Worm (Caenorhabditis elegans): ENCODE data around the gene arl-1.

The arl-1 gene

DNA sequence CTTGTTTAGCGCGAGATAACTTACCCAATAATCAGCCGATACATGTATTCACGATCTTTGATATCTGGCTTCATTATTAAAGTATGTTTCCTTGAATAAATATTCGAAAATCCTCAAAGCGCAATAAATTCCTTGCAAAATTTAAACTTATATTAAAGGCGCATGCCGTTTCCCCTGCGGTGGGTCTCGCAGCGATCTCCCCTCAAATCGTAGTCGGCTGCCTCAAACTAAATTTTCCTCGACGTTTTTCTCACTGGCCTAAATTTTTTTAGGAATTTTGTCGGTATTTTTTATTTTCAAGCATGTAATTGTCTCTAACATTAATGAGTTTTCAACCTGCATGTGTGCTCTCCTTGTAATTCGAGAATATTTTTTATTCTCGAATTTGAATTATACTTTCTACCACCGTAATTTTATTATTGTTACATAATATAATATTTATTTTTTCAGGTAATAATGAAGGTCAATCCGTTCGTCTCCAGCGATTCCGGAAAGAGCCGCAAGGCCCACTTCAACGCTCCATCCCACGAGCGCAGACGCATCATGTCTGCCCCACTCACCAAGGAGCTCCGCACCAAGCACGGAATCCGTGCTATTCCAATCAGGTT, 20.6 kb downstream of the arl-1 start, which contains the start of the genes cpf-1 and rpl-26:
TSS of gene cpf-1 (minus strand) at position 104 of the 608 bp plus-strand sequence.
TSS of gene rpl-26 (plus strand) at position 449 of the 608 bp plus-strand sequence.
- TF ChIP-seq scrt-1 (GFP tag; IDR thresholded peaks at IDR 0.05): no peak
- no peak for TF ChIP-seq flt-1 (GFP tag; IDR thresholded peaks at IDR 0.05)
- no peak for TF ChIP-seq hmbx-1 (tag; optimal IDR thresholded peaks at IDR 0.05)
- no peak for TF ChIP-seq tbx-37 (GFP tag; conservative IDR thresholded peaks at IDR 0.05)
- no peak for TF ChIP-seq tra-4 (tag; optimal IDR thresholded peaks at IDR 0.05)
- no peak for TF ChIP-seq pes-1 (GFP tag; IDR thresholded peaks at IDR 0.05)
- TF ChIP-seq ceh-13 (GFP tag; optimal IDR thresholded peaks at IDR 0.05): no peak
- no peak for TF ChIP-seq B0310.2 (tag; optimal IDR thresholded peaks at IDR 0.05)
- TF ChIP-seq aly-1 (tag; optimal IDR thresholded peaks at IDR 0.05): no peak
- TF ChIP-seq hmg-4 (GFP tag; optimal IDR thresholded peaks at IDR 0.05): no peak
- no peak for TF ChIP-seq sea-1 (GFP tag; conservative IDR thresholded peaks at IDR 0.05)
- TF ChIP-seq ama-1 (optimal IDR thresholded peaks at IDR 0.05): no peak
- TF ChIP-seq F13C5.2 (tag; optimal IDR thresholded peaks at IDR 0.05): no peak
- no peak for TF ChIP-seq tbx-11 (GFP tag; IDR thresholded peaks at IDR 0.05)
- TF ChIP-seq ceh-36 (tag; optimal IDR thresholded peaks at IDR 0.05): no peak
- TF ChIP-seq hnd-1 (tag; optimal IDR thresholded peaks at IDR 0.05): no peak
- TF ChIP-seq ets-7 (tag; optimal IDR thresholded peaks at IDR 0.05): no peak

DNA sequence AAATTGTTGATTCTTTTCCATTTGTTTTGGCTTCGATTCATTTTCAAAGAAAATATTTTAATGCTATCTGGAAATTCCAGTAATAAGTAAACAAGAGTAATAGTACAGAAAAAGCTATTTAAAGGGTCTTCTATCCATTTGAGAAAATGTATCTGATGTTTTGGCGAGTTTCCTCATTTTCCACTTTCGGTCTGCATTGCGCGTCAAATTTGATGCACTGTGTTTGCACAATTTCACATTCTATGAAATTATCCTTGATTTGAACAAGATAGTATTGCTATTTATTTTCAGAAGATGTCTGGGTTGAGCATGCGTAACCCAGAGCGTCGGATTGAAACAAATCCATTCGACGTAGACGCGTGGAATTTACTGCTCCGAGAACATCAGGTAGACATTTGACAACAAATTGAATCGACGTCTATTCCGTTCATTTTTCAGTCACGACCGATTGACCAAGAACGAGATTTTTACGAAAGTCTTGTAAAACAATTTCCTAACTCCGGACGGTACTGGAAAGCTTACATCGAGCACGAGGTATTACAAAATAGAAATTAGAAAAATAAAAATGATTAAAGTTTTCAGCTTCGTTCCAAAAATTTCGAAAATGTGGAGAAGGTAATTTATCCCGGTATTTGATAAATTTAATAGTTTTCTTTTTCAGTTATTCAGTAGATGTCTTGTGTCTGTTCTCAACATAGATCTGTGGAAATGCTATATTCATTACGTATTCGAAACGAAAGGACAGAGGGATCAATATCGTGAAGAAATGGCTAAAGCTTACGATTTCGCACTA, 22.0 kb downstream of the arl-1 start, which contains the start of gene suf-1:
TSS of gene suf-1 (plus strand) at position 280 of the 793 bp plus-strand sequence.
- TF ChIP-seq pes-1 (GFP tag; IDR thresholded peaks at IDR 0.05): no peak
- no peak for TF ChIP-seq hnd-1 (tag; optimal IDR thresholded peaks at IDR 0.05)
- peak; percentile 71 for TF ChIP-seq ama-1 (optimal IDR thresholded peaks at IDR 0.05)
- TF ChIP-seq hmg-4 (GFP tag; optimal IDR thresholded peaks at IDR 0.05): no peak

DNA sequence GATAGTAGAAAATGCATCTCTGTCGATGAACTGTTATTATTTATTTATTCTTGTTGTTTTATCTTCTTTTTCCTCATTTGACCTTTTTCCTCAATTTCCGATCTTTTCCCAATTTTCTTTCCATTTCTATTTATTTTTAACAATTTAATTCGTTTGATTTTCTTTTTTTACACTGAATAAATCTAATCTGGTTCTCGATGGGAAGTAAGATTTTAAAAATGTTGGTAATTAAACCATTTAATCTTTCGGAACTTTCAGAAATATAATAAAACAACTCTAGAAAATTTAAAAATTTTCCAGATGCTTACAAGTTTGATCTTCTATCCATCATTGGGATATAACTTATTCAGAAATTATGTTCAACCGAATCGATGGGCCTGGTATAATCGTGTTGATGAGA, 24.7 kb downstream of the arl-1 start, which contains the start of gene F28C6.8:
TSS of gene F28C6.8 (plus strand) at position 301 of the 400 bp plus-strand sequence.
- no peak for TF ChIP-seq sea-1 (GFP tag; conservative IDR thresholded peaks at IDR 0.05)
- TF ChIP-seq flt-1 (GFP tag; IDR thresholded peaks at IDR 0.05): no peak
- TF ChIP-seq ets-7 (tag; optimal IDR thresholded peaks at IDR 0.05): no peak
- no peak for TF ChIP-seq hmg-4 (GFP tag; optimal IDR thresholded peaks at IDR 0.05)
- no peak for TF ChIP-seq scrt-1 (GFP tag; IDR thresholded peaks at IDR 0.05)
- no peak for TF ChIP-seq hnd-1 (tag; optimal IDR thresholded peaks at IDR 0.05)
- no peak for TF ChIP-seq F13C5.2 (tag; optimal IDR thresholded peaks at IDR 0.05)
- TF ChIP-seq ama-1 (optimal IDR thresholded peaks at IDR 0.05): no peak
- no peak for TF ChIP-seq ceh-13 (GFP tag; optimal IDR thresholded peaks at IDR 0.05)
- TF ChIP-seq tbx-11 (GFP tag; IDR thresholded peaks at IDR 0.05): no peak
- TF ChIP-seq tra-4 (tag; optimal IDR thresholded peaks at IDR 0.05): no peak
- no peak for TF ChIP-seq pes-1 (GFP tag; IDR thresholded peaks at IDR 0.05)
- no peak for TF ChIP-seq B0310.2 (tag; optimal IDR thresholded peaks at IDR 0.05)
- TF ChIP-seq tbx-37 (GFP tag; conservative IDR thresholded peaks at IDR 0.05): no peak
- TF ChIP-seq ceh-36 (tag; optimal IDR thresholded peaks at IDR 0.05): no peak
- no peak for TF ChIP-seq aly-1 (tag; optimal IDR thresholded peaks at IDR 0.05)
- no peak for TF ChIP-seq hmbx-1 (tag; optimal IDR thresholded peaks at IDR 0.05)

DNA sequence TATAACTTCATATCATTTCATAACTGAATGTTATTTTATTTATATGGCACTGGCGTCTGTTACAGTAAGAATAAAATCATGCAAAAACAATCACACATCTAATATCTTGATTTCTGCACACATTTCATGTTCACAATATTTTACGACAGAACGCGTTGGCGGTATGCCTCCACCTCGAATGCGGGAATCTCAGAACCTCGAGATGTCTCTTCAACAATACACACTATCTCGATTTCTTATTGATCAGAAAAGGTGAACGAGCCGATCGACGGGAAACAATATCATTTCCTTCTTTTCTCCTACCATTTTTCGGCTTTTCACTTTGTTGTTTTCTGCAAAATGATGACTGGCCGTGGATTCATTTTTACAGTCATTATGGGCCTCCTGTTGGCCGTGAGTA, 25.9 kb downstream of the arl-1 start, which contains the start of gene F28C6.10:
TSS of gene F28C6.10 (plus strand) at position 301 of the 400 bp plus-strand sequence.
- TF ChIP-seq ets-7 (tag; optimal IDR thresholded peaks at IDR 0.05): no peak
- TF ChIP-seq aly-1 (tag; optimal IDR thresholded peaks at IDR 0.05): no peak
- no peak for TF ChIP-seq tra-4 (tag; optimal IDR thresholded peaks at IDR 0.05)
- TF ChIP-seq tbx-37 (GFP tag; conservative IDR thresholded peaks at IDR 0.05): no peak
- no peak for TF ChIP-seq ceh-13 (GFP tag; optimal IDR thresholded peaks at IDR 0.05)
- TF ChIP-seq hnd-1 (tag; optimal IDR thresholded peaks at IDR 0.05): no peak
- TF ChIP-seq ama-1 (optimal IDR thresholded peaks at IDR 0.05): no peak
- TF ChIP-seq pes-1 (GFP tag; IDR thresholded peaks at IDR 0.05): no peak
- no peak for TF ChIP-seq scrt-1 (GFP tag; IDR thresholded peaks at IDR 0.05)
- TF ChIP-seq ceh-36 (tag; optimal IDR thresholded peaks at IDR 0.05): no peak
- no peak for TF ChIP-seq tbx-11 (GFP tag; IDR thresholded peaks at IDR 0.05)
- TF ChIP-seq hmbx-1 (tag; optimal IDR thresholded peaks at IDR 0.05): no peak
- no peak for TF ChIP-seq flt-1 (GFP tag; IDR thresholded peaks at IDR 0.05)
- TF ChIP-seq B0310.2 (tag; optimal IDR thresholded peaks at IDR 0.05): no peak
- TF ChIP-seq hmg-4 (GFP tag; optimal IDR thresholded peaks at IDR 0.05): no peak
- TF ChIP-seq F13C5.2 (tag; optimal IDR thresholded peaks at IDR 0.05): no peak
- no peak for TF ChIP-seq sea-1 (GFP tag; conservative IDR thresholded peaks at IDR 0.05)

DNA sequence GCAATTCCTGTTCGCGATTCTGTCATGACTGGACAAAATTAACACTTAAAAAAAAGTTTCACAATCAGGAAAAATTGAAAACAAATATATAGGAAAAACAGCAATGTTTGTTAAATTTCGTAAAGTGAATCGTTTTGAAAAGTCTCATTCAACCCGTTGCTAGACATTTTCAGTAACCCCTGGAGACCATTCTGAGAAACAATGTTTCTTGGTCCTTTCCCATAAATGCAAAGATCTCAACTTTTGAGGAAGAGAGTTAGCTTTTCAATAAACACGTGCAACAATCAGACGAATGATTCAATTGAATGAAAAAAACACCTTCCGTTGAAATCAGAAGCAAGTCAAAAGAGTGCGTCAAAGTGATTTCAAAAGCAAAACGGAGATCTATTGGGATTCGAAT, 28.3 kb downstream of the arl-1 start, which contains the start of gene F28C6.9:
TSS of gene F28C6.9 (minus strand) at position 101 of the 400 bp plus-strand sequence.
- TF ChIP-seq B0310.2 (tag; optimal IDR thresholded peaks at IDR 0.05) (no peak), hnd-1 (tag; optimal IDR thresholded peaks at IDR 0.05) (no peak), hmbx-1 (tag; optimal IDR thresholded peaks at IDR 0.05) (no peak), ceh-13 (GFP tag; optimal IDR thresholded peaks at IDR 0.05) (no peak), aly-1 (tag; optimal IDR thresholded peaks at IDR 0.05) (no peak), ceh-36 (tag; optimal IDR thresholded peaks at IDR 0.05) (no peak), pes-1 (GFP tag; IDR thresholded peaks at IDR 0.05) (no peak)

DNA sequence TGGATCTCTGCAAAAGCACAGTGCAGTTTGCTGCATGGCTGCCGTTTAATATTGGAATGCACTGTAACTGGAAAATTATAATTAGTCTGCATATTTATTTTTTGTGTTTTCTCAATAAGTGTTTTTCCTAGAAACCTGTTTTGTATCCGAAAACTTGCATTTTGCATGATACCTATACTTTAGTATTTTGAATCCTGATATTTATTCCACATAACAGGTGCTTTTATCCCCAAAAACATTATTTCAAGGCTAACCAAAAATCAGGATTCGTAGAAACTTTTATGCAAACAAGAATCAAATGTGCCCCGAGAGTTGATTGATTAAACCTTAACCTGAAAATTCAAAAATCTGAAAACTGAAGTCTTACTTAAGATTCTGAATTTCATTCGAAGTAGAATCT, 28.8 kb downstream of the arl-1 start:
- TF ChIP-seq ceh-13 (GFP tag; optimal IDR thresholded peaks at IDR 0.05): no peak
- TF ChIP-seq scrt-1 (GFP tag; IDR thresholded peaks at IDR 0.05): no peak
- TF ChIP-seq tbx-11 (GFP tag; IDR thresholded peaks at IDR 0.05): no peak
- no peak for TF ChIP-seq B0310.2 (tag; optimal IDR thresholded peaks at IDR 0.05)
- no peak for TF ChIP-seq tra-4 (tag; optimal IDR thresholded peaks at IDR 0.05)
- no peak for TF ChIP-seq aly-1 (tag; optimal IDR thresholded peaks at IDR 0.05)

DNA sequence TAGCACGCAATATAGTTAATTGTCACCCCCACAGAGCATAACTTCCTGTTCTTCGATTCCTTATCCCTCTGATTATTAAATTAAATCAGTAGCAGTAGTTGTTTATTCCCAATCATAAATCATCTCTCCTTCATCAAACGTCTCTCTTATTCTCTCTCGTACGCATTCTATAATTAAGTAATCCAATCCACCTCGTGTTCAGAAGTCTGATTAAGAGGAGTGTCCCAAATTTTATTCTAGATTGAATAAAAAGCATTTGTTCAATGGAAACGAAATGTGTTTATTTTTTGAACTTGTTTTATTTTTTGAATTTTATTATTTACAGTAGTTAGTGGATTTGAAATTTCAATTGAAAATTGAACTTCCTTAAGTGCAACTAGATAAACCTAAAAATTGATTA, 29.5 kb downstream of the arl-1 start:
- TF ChIP-seq hmg-4 (GFP tag; optimal IDR thresholded peaks at IDR 0.05) (no peak), pes-1 (GFP tag; IDR thresholded peaks at IDR 0.05) (no peak), tra-4 (tag; optimal IDR thresholded peaks at IDR 0.05) (no peak), hnd-1 (tag; optimal IDR thresholded peaks at IDR 0.05) (no peak), ama-1 (optimal IDR thresholded peaks at IDR 0.05) (no peak)

Data from whole organism, early embryonic.